Worm (Caenorhabditis elegans) whole organism, L4 larva: ENCODE results near the gene lin-13.

ENCODE experiments used
- F37D6.2 ChIP-seq: sonication (generic microtip); optimal IDR thresholded peaks from 2 replicates; lab custom pipeline; 2016; ENCODE audit warnings: mild to moderate bottlenecking, missing genetic modification characterization, missing compliant biosample characterization
- T26A8.4 ChIP-seq: fragments of 200-800 bp; sonication (Bioruptor generic); IDR thresholded peaks from 2 replicates; pipeline ENCODE4 v1.3.6; 2022; ENCODE audit warnings: missing genetic modification characterization, missing compliant biosample characterization
- Y105C5A.15 ChIP-seq: fragments of 200-800 bp; sonication (Bioruptor generic); IDR thresholded peaks from 2 replicates; pipeline ENCODE4 v1.3.6; 2022; ENCODE audit warnings: missing genetic modification characterization, missing compliant biosample characterization
- ZK337.2 ChIP-seq: fragments of 200-800 bp; sonication (Bioruptor generic); IDR thresholded peaks from 2 replicates; pipeline ENCODE4 v1.3.6; 2022; ENCODE audit warnings: missing genetic modification reagents, missing genetic modification characterization, missing compliant biosample characterization
- arid-1 ChIP-seq: fragments of 200-800 bp; sonication (Bioruptor generic); conservative IDR thresholded peaks from 2 replicates; pipeline ENCODE4 v1.3.6; 2022; ENCODE audit warnings: missing genetic modification reagents, missing genetic modification characterization, missing compliant biosample characterization
- attf-4 ChIP-seq: sonication (generic microtip); optimal IDR thresholded peaks from 3 replicates; lab custom pipeline; 2017; ENCODE audit warnings: missing biosample characterization, missing genetic modification characterization
- ceh-20 ChIP-seq: fragments of 200-800 bp; sonication (Bioruptor generic); IDR thresholded peaks from 2 replicates; pipeline ENCODE4 v1.3.6; 2022; ENCODE audit warnings: missing genetic modification reagents, missing genetic modification characterization, missing compliant biosample characterization
- ceh-62 ChIP-seq: sonication (generic microtip); optimal IDR thresholded peaks from 2 replicates; lab custom pipeline; 2017; ENCODE audit warnings: missing biosample characterization, missing genetic modification characterization
- ces-1 ChIP-seq: fragments of 150-350 bp; sonication (generic microtip); optimal IDR thresholded peaks from 4 replicates; lab custom pipeline; 2014; ENCODE audit warnings: missing biosample characterization, missing genetic modification reagents, missing genetic modification characterization
- cey-2 ChIP-seq: sonication (generic microtip); optimal IDR thresholded peaks from 3 replicates; lab custom pipeline; 2017; ENCODE audit warnings: missing genetic modification characterization, mild to moderate bottlenecking, missing compliant biosample characterization, antibody characterized with exemption, borderline replicate concordance; ENCODE audit not compliant: insufficient read depth
- daf-16 ChIP-seq, 3 experiments: sonication (generic microtip); optimal IDR thresholded peaks; 2 replicates each; lab custom pipeline; 2016 to 2017; ENCODE audit warnings: missing genetic modification characterization in 3 of 3, missing genetic modification reagents in 3 of 3, mild to moderate bottlenecking in 2 of 3, missing compliant biosample characterization in 2 of 3, missing biosample characterization in 1 of 3, moderate library complexity in 1 of 3
- dmd-9 ChIP-seq: fragments of 200-800 bp; sonication (Bioruptor generic); IDR thresholded peaks from 2 replicates; pipeline ENCODE4 v1.3.6; 2022; ENCODE audit warnings: missing genetic modification reagents, missing genetic modification characterization, missing compliant biosample characterization
- dpl-1 ChIP-seq: fragments of 150-350 bp; optimal IDR thresholded peaks from 2 replicates; lab custom pipeline; 2014; ENCODE audit warnings: missing biosample characterization, missing genetic modification reagents, missing genetic modification characterization
- duxl-1 ChIP-seq: sonication (generic microtip); optimal IDR thresholded peaks from 2 replicates; lab custom pipeline; 2016; ENCODE audit warnings: mild to moderate bottlenecking, missing genetic modification characterization, moderate library complexity, missing compliant biosample characterization; ENCODE audit not compliant: poor library complexity
- egl-27 ChIP-seq: sonication (generic microtip); optimal IDR thresholded peaks from 3 replicates; lab custom pipeline; 2017; ENCODE audit warnings: missing biosample characterization, missing genetic modification reagents, missing genetic modification characterization
- gei-8 ChIP-seq: fragments of 200-800 bp; sonication (Bioruptor generic); optimal IDR thresholded peaks from 2 replicates; lab custom pipeline; 2018; ENCODE audit warnings: mild to moderate bottlenecking, missing genetic modification characterization, missing compliant biosample characterization
- hif-1 ChIP-seq, 2 experiments: sonication (generic microtip); optimal IDR thresholded peaks; 2 replicates each; lab custom pipeline; 2016 to 2017; ENCODE audit warnings: missing compliant biosample characterization in 2 of 2, missing genetic modification characterization in 2 of 2, missing genetic modification reagents in 2 of 2, missing genotype in 2 of 2, mild to moderate bottlenecking in 1 of 2
- hlh-30 ChIP-seq: sonication (generic microtip); optimal IDR thresholded peaks from 2 replicates; lab custom pipeline; 2017; ENCODE audit warnings: antibody characterized with exemption, mild to moderate bottlenecking, missing genetic modification characterization, missing compliant biosample characterization; ENCODE audit not compliant: insufficient read depth
- lim-7 ChIP-seq: fragments of 200-800 bp; sonication (Bioruptor generic); IDR thresholded peaks from 2 replicates; pipeline ENCODE4 v1.3.6; 2022; ENCODE audit warnings: missing genetic modification characterization, missing compliant biosample characterization
- lin-13 ChIP-seq: fragments of 150-350 bp; optimal IDR thresholded peaks from 2 replicates; lab custom pipeline; 2014; ENCODE audit warnings: missing biosample characterization, missing genetic modification reagents, missing genetic modification characterization
- lsy-2 ChIP-seq, 2 experiments: fragments of 150-350 bp in 1 of 2; sonication (generic microtip) in 1 of 2; optimal IDR thresholded peaks; 2 replicates each; lab custom pipeline; 2014 to 2017; ENCODE audit warnings: missing biosample characterization in 2 of 2, missing genetic modification characterization in 2 of 2
- mdl-1 ChIP-seq, 2 experiments: fragments of 150-350 bp in 1 of 2; sonication (generic microtip) in 1 of 2; optimal IDR thresholded peaks; 2 replicates each; lab custom pipeline; 2014 to 2017; ENCODE audit warnings: missing biosample characterization in 2 of 2, missing genetic modification characterization in 2 of 2
- mep-1 ChIP-seq: fragments of 150-350 bp; sonication (generic microtip); optimal IDR thresholded peaks from 3 replicates; lab custom pipeline; 2014; ENCODE audit warnings: missing biosample characterization, missing genetic modification characterization
- mes-2 ChIP-seq: sonication (generic microtip); optimal IDR thresholded peaks from 2 replicates; lab custom pipeline; 2016; ENCODE audit warnings: missing genotype, mild to moderate bottlenecking, missing genetic modification characterization, missing compliant biosample characterization; ENCODE audit not compliant: poor library complexity, severe bottlenecking
- mxl-2 ChIP-seq: fragments of 200-800 bp; sonication (Bioruptor generic); conservative IDR thresholded peaks from 2 replicates; pipeline ENCODE4 v1.3.6; 2022; ENCODE audit warnings: missing genetic modification reagents, missing genetic modification characterization, missing compliant biosample characterization
- nhr-10 ChIP-seq: fragments of 150-350 bp; optimal IDR thresholded peaks from 2 replicates; lab custom pipeline; 2014; ENCODE audit warnings: missing biosample characterization, missing genetic modification characterization
- nhr-102 ChIP-seq: sonication (generic microtip); optimal IDR thresholded peaks from 2 replicates; lab custom pipeline; 2016; ENCODE audit warnings: mild to moderate bottlenecking, missing genetic modification characterization, moderate library complexity, missing compliant biosample characterization
- nhr-237 ChIP-seq: sonication (generic microtip); optimal IDR thresholded peaks from 2 replicates; lab custom pipeline; 2017; ENCODE audit warnings: missing biosample characterization, missing genetic modification characterization
- nhr-25 ChIP-seq: sonication (generic microtip); optimal IDR thresholded peaks from 2 replicates; lab custom pipeline; 2017; ENCODE audit warnings: missing genetic modification characterization, mild to moderate bottlenecking, missing compliant biosample characterization, antibody characterized with exemption, moderate library complexity, borderline replicate concordance; ENCODE audit not compliant: insufficient read depth
- nhr-41 ChIP-seq: fragments of 200-800 bp; sonication (Bioruptor generic); IDR thresholded peaks from 2 replicates; pipeline ENCODE4 v1.3.6; 2022; ENCODE audit warnings: missing genetic modification reagents, missing genetic modification characterization, missing compliant biosample characterization
- nhr-42 ChIP-seq: fragments of 200-800 bp; sonication (Bioruptor generic); IDR thresholded peaks from 2 replicates; pipeline ENCODE4 v1.3.6; 2022; ENCODE audit warnings: missing genetic modification characterization, missing compliant biosample characterization
- nhr-6 ChIP-seq: fragments of 150-350 bp; optimal IDR thresholded peaks from 2 replicates; lab custom pipeline; 2014; ENCODE audit warnings: missing biosample characterization, missing genetic modification characterization
- nhr-77 ChIP-seq: fragments of 150-350 bp; optimal IDR thresholded peaks from 2 replicates; lab custom pipeline; 2014; ENCODE audit warnings: missing biosample characterization, missing genetic modification characterization
- sdz-12 ChIP-seq: fragments of 200-800 bp; sonication (Bioruptor generic); optimal IDR thresholded peaks from 2 replicates; lab custom pipeline; 2018; ENCODE audit warnings: mild to moderate bottlenecking, missing genetic modification characterization, missing compliant biosample characterization
- skn-1 ChIP-seq: fragments of 150-350 bp; optimal IDR thresholded peaks from 2 replicates; lab custom pipeline; 2014; ENCODE audit warnings: missing biosample characterization, missing genetic modification characterization
- tag-97 ChIP-seq: fragments of 200-800 bp; sonication (Bioruptor generic); IDR thresholded peaks from 2 replicates; pipeline ENCODE4 v1.3.6; 2022; ENCODE audit warnings: missing genetic modification characterization, missing compliant biosample characterization
- tra-1 ChIP-seq: fragments of 200-800 bp; sonication (Bioruptor generic); IDR thresholded peaks from 2 replicates; pipeline ENCODE4 v1.3.6; 2022; ENCODE audit warnings: missing genetic modification reagents, missing genetic modification characterization, missing compliant biosample characterization
- vab-7 ChIP-seq: fragments of 200-800 bp; sonication (Bioruptor generic); IDR thresholded peaks from 2 replicates; pipeline ENCODE4 v1.3.6; 2022; ENCODE audit warnings: missing genetic modification reagents, missing genetic modification characterization, missing compliant biosample characterization
- zag-1 ChIP-seq: fragments of 150-350 bp; optimal IDR thresholded peaks from 2 replicates; lab custom pipeline; 2014; ENCODE audit warnings: missing biosample characterization, missing genetic modification characterization
- zfp-3 ChIP-seq: fragments of 200-800 bp; sonication (Bioruptor generic); conservative IDR thresholded peaks from 2 replicates; pipeline ENCODE4 v1.3.6; 2022; ENCODE audit warnings: missing genetic modification reagents, missing genetic modification characterization, missing compliant biosample characterization

Gene lin-13

ce11 chrIII:7754348-7754747 is 45.1 kb upstream of the lin-13 start, which contains the start of gene cdh-3:
Gene cdh-3 (minus strand): TSS chrIII:7754448.
- no peak for TF ChIP-seq lsy-2 (tag; optimal IDR thresholded peaks at IDR 0.05; lab: Kevin White, UChicago)
- no peak for TF ChIP-seq mdl-1 (tag; optimal IDR thresholded peaks at IDR 0.05; lab: Kevin White, UChicago)
- TF ChIP-seq dpl-1 (GFP tag; lab: Kevin White, UChicago): no peak
- no peak for TF ChIP-seq ZK337.2
- TF ChIP-seq mes-2 (tag; lab: Kevin White, UChicago): no peak
- TF ChIP-seq lim-7 (GFP tag; lab: Robert Waterston, UW): no peak
- TF ChIP-seq nhr-41 (GFP tag; lab: Robert Waterston, UW): no peak
- TF ChIP-seq zag-1 (tag; lab: Kevin White, UChicago): no peak
- TF ChIP-seq nhr-237 (tag; lab: Kevin White, UChicago): no peak

DNA sequence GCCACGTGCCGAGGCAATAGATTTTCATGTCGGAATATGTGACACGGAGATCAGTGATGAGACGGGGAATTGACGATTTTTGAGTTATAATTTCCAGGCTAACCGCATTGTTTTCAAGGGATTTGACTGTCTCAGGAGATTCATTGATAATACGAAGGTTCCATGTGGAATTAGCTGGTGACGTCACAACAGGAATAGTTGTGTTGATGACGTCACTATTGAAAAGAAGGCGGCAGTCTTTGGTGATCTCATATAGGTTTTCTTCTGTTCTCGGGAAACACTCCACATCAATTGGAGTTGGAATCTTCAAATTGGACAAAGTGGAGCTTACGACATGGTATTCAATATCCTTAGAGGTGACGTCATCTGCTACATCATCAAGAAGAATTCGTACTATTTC is 33.9 kb upstream of the lin-13 start:
- TF ChIP-seq attf-4 (tag; lab: Kevin White, UChicago): no peak

DNA sequence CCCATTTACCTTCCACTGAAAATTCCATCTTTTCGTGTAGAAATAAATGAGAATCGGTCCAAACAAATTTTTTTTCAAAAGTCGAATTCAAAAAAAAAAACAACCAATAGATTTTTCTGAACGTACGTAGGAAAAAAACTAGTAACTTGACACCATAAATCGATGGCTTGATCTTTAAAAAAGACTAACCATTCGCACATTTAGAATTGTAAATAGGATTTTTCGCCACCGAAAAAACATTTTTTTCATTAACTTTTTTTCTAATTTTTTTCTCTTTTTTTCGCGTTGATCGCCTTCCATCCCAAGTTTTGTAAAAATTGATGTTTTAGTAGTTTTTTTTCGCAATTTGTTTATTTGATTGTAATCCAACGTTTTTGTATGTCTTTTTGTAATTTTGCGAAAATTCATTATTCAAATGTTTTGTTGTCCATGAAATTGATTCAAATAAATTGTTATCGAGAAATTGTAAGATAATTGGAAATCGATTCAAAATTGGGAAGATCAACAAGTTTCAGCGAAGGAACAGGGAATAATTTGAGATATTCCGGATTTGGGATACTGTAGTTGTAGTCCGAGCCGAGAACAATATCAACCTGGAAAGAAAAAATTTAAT is 28.5 kb upstream of the lin-13 start:
- TF ChIP-seq nhr-42: 0 out of 2 replicates have a peak, but pooled peaks have one; percentile 35
- no peak for TF ChIP-seq nhr-41 (GFP tag; lab: Robert Waterston, UW)
- TF ChIP-seq tag-97 (GFP tag; lab: Robert Waterston, UW): 0 out of 2 replicates have a peak, but pooled peaks have one; percentile 6
- TF ChIP-seq nhr-10 (tag; lab: Kevin White, UChicago): no peak
- TF ChIP-seq duxl-1 (tag; lab: Kevin White, UChicago): peak; percentile 44
- no peak for TF ChIP-seq skn-1 (tag; lab: Kevin White, UChicago)
- no peak for TF ChIP-seq attf-4 (tag; lab: Kevin White, UChicago)
- TF ChIP-seq mxl-2 (GFP tag; lab: Robert Waterston, UW): no peak
- no peak for TF ChIP-seq sdz-12 (GFP tag; lab: Kevin White, UChicago)
- peak in 1 of 2 experiments; percentile 34 for TF ChIP-seq hif-1 (tag; optimal IDR thresholded peaks at IDR 0.05; lab: Kevin White, UChicago)
- TF ChIP-seq cey-2 (tag; lab: Kevin White, UChicago): no peak
- peak; percentile 12 for TF ChIP-seq hlh-30 (tag; lab: Kevin White, UChicago)
- TF ChIP-seq nhr-102 (tag; lab: Kevin White, UChicago): peak; percentile 27
- peak; percentile 20 for TF ChIP-seq mep-1 (tag; lab: Kevin White, UChicago)
- no peak for TF ChIP-seq lin-13 (GFP tag; lab: Kevin White, UChicago)
- no peak for TF ChIP-seq F37D6.2
- 0 out of 2 replicates have a peak, but pooled peaks have one; percentile 44 for TF ChIP-seq Y105C5A.15 (GFP tag; lab: Robert Waterston, UW)
- TF ChIP-seq tra-1 (GFP tag; lab: Robert Waterston, UW): peak; percentile 4; the same call in 1 of the 2 replicates
- TF ChIP-seq lim-7 (GFP tag; lab: Robert Waterston, UW): no peak
- peak; percentile 46 for TF ChIP-seq arid-1 (GFP tag; lab: Robert Waterston, UW)
- no peak for TF ChIP-seq ceh-62 (tag; lab: Kevin White, UChicago)
- TF ChIP-seq nhr-77 (tag; lab: Kevin White, UChicago): peak; percentile 67
- no peak for TF ChIP-seq egl-27
- no peak for TF ChIP-seq T26A8.4 (GFP tag; lab: Robert Waterston, UW)
- no peak for TF ChIP-seq ces-1 (GFP tag; lab: Kevin White, UChicago)
- no peak for TF ChIP-seq nhr-6 (tag; lab: Kevin White, UChicago)
- TF ChIP-seq zag-1 (tag; lab: Kevin White, UChicago): no peak
- 0 out of 2 replicates have a peak, but pooled peaks have one; percentile 8 for TF ChIP-seq ceh-20 (GFP tag; lab: Robert Waterston, UW)
- TF ChIP-seq daf-16 (GFP tag; optimal IDR thresholded peaks at IDR 0.05; lab: Kevin White, UChicago): no peak
- peak; percentile 35 for TF ChIP-seq daf-16 (tag; optimal IDR thresholded peaks at IDR 0.05; lab: Kevin White, UChicago)
- no peak for TF ChIP-seq nhr-25 (tag; lab: Kevin White, UChicago)
- TF ChIP-seq zfp-3 (GFP tag; lab: Robert Waterston, UW): peak; percentile 42; the same call in 1 of the 2 replicates
- no peak for TF ChIP-seq dmd-9
- TF ChIP-seq gei-8: peak; percentile 56
- TF ChIP-seq vab-7: no peak
